Worm (Caenorhabditis elegans): ENCODE results near the gene F57H12.5.
"Not testable (repeated sequence)": the region's sequence is repeated elsewhere in the genome, so short reads cannot be mapped to it uniquely, and the experiment has no call there.

F57H12.5 gene

ce11 chrIV:7948290-7948689, 18.8 kb upstream of the F57H12.5 start, which contains the start of gene mcm-3AP:
TSS of gene mcm-3AP (plus strand) at chrIV:7948672.
- peak; percentile 65 for TF ChIP-seq egrh-3 (GFP tag; IDR thresholded peaks at IDR 0.05)
- TF ChIP-seq ztf-25 (GFP tag; IDR thresholded peaks at IDR 0.05), result peak; percentile 84
- TF ChIP-seq lin-26 (GFP tag; IDR thresholded peaks at IDR 0.05), result peak; percentile 74; the same call in 1 of the 2 replicates
- TF ChIP-seq attf-5 (GFP tag; optimal IDR thresholded peaks at IDR 0.05), result peak; percentile 41
- peak; percentile 79 for TF ChIP-seq attf-3 (GFP tag; conservative IDR thresholded peaks at IDR 0.05)
- peak; percentile 88 for TF ChIP-seq dox-1 (GFP tag; IDR thresholded peaks at IDR 0.05)
- TF ChIP-seq ceh-100 (GFP tag; IDR thresholded peaks at IDR 0.05), result peak; percentile 96
- peak; percentile 65; the same call in 1 of the 2 replicates for TF ChIP-seq nfyb-1 (GFP tag; IDR thresholded peaks at IDR 0.05)
- TF ChIP-seq hmg-1.2 (GFP tag; IDR thresholded peaks at IDR 0.05), result peak; percentile 59; the same call in 1 of the 2 replicates
- peak; percentile 58 for TF ChIP-seq madf-6 (GFP tag; IDR thresholded peaks at IDR 0.05)
- peak; percentile 63; the same call in 1 of the 2 replicates for TF ChIP-seq C06A6.2 (GFP tag; conservative IDR thresholded peaks at IDR 0.05)
- TF ChIP-seq bed-2 (GFP tag; IDR thresholded peaks at IDR 0.05), result peak; percentile 68; the same call in 1 of the 2 replicates
- TF ChIP-seq K11D2.4 (GFP tag; IDR thresholded peaks at IDR 0.05), result 0 out of 2 replicates have a peak, but pooled peaks have one; percentile 28
- TF ChIP-seq pbrm-1 (GFP tag; IDR thresholded peaks at IDR 0.05), result peak; percentile 39; the same call in 1 of the 2 replicates
- TF ChIP-seq Y95B8A.8 (GFP tag; IDR thresholded peaks at IDR 0.05), result 0 out of 2 replicates have a peak, but pooled peaks have one; percentile 55
- peak; percentile 73 for TF ChIP-seq mcd-1 (GFP tag; IDR thresholded peaks at IDR 0.05)
- TF ChIP-seq Y67H2A.10 (GFP tag; conservative IDR thresholded peaks at IDR 0.05), result peak; percentile 72; the same call in 1 of the 2 replicates
- TF ChIP-seq D2030.7 (GFP tag; IDR thresholded peaks at IDR 0.05), result peak; percentile 74; the same call in 1 of the 2 replicates
- TF ChIP-seq ztf-6 (GFP tag; IDR thresholded peaks at IDR 0.05), result 0 out of 2 replicates have a peak, but pooled peaks have one; percentile 55
- peak; percentile 89 for TF ChIP-seq aptf-2 (GFP tag; conservative IDR thresholded peaks at IDR 0.05)
- peak; percentile 37 for TF ChIP-seq F33H1.4 (GFP tag; IDR thresholded peaks at IDR 0.05)
- TF ChIP-seq rcor-1 (GFP tag; IDR thresholded peaks at IDR 0.05), result peak; percentile 52
- TF ChIP-seq let-526 (GFP tag; IDR thresholded peaks at IDR 0.05), result 0 out of 2 replicates have a peak, but pooled peaks have one; percentile 25
- TF ChIP-seq cebp-1 (GFP tag; IDR thresholded peaks at IDR 0.05), result not testable (repeated sequence)
- TF ChIP-seq cebp-1 (tag; optimal IDR thresholded peaks at IDR 0.05), result peak; percentile 5
- peak; percentile 76 for TF ChIP-seq ztf-28 (GFP tag; IDR thresholded peaks at IDR 0.05)

- TF ChIP-seq lin-54 (GFP tag; optimal IDR thresholded peaks at IDR 0.05) (no peak), mes-4 (tag; optimal IDR thresholded peaks at IDR 0.05) (no peak), F57C9.4 (tag; optimal IDR thresholded peaks at IDR 0.05) (no peak), lsl-1 (GFP tag; optimal IDR thresholded peaks at IDR 0.05) (peak; percentile 63)
These were observed 13.1 kb upstream of the F57H12.5 start for ce11 chrIV:7954006-7954405.

ce11 chrIV:7955849-7956248, 11.3 kb upstream of the F57H12.5 start, which contains the start of gene ceh-19:
TSS of gene ceh-19 (minus strand) at chrIV:7955949.
- TF ChIP-seq aptf-2 (GFP tag; conservative IDR thresholded peaks at IDR 0.05) (no peak), egrh-3 (GFP tag; IDR thresholded peaks at IDR 0.05) (no peak), akir-1 (GFP tag; optimal IDR thresholded peaks at IDR 0.05) (no peak), nhr-27 (tag; optimal IDR thresholded peaks at IDR 0.05) (no peak), dox-1 (GFP tag; IDR thresholded peaks at IDR 0.05) (no peak), nhr-90 (tag; optimal IDR thresholded peaks at IDR 0.05) (no peak), rpc-1 (optimal IDR thresholded peaks at IDR 0.05) (no peak), rpc-1 (tag; optimal IDR thresholded peaks at IDR 0.05) (no peak)
